Fruit fly (Drosophila melanogaster): Measurements from ENCODE around the gene Ufl1.

The Ufl1 gene

dm6 chr3R:7025241-7025640, 49.0 kb downstream of the Ufl1 start (continued):
- TF ChIP-seq CG6276 (GFP tag; optimal IDR thresholded peaks at IDR 0.05) (no peak), Smox (GFP tag; optimal IDR thresholded peaks at IDR 0.05) (peak; percentile 27), CG3032 (tag; optimal IDR thresholded peaks at IDR 0.05) (no peak), ss (GFP tag; optimal IDR thresholded peaks at IDR 0.05) (peak; percentile 22 to 26), Hr38 (GFP tag; optimal IDR thresholded peaks at IDR 0.05) (no peak), CG11294 (GFP tag; IDR thresholded peaks at IDR 0.05) (no peak), topi (GFP tag; optimal IDR thresholded peaks at IDR 0.05) (peak; percentile 24), Gug (GFP tag; IDR thresholded peaks at IDR 0.05) (no peak), CG7368 (GFP tag; optimal IDR thresholded peaks at IDR 0.05) (no peak), spab (GFP tag; optimal IDR thresholded peaks at IDR 0.05) (peak; percentile 37), CG3919 (GFP tag; optimal IDR thresholded peaks at IDR 0.05) (peak; percentile 51), dsx (GFP tag; optimal IDR thresholded peaks at IDR 0.05; ENCODE audit: poor library complexity, severe bottlenecking) (peak; percentile 50), acj6 (GFP tag; optimal IDR thresholded peaks at IDR 0.05) (peak; percentile 41), pdm3 (GFP tag; optimal IDR thresholded peaks at IDR 0.05) (peak; percentile 32), CG16779 (tag; optimal IDR thresholded peaks at IDR 0.05) (no peak), Sox15 (GFP tag; optimal IDR thresholded peaks at IDR 0.05) (no peak), CG10631 (GFP tag; optimal IDR thresholded peaks at IDR 0.05) (peak; percentile 44), Hr39 (GFP tag; optimal IDR thresholded peaks at IDR 0.05) (peak; percentile 21), Sox102F (GFP tag; optimal IDR thresholded peaks at IDR 0.05) (no peak), Met (GFP tag; optimal IDR thresholded peaks at IDR 0.05) (peak; percentile 35), CG6163 (GFP tag; IDR thresholded peaks at IDR 0.05) (no peak), salr (GFP tag; optimal IDR thresholded peaks at IDR 0.05) (peak in 1 of 2 experiments; percentile 21), Ets96B (tag; optimal IDR thresholded peaks at IDR 0.05) (peak; percentile 61), CG6808 (GFP tag; optimal IDR thresholded peaks at IDR 0.05) (peak; percentile 62), Hr4 (GFP tag; optimal IDR thresholded peaks at IDR 0.05) (no peak), achi (GFP tag; optimal IDR thresholded peaks at IDR 0.05) (peak; percentile 46), fd85E (GFP tag; optimal IDR thresholded peaks at IDR 0.05) (no peak), CG1621 (tag; optimal IDR thresholded peaks at IDR 0.05) (peak; percentile 39), net (GFP tag; optimal IDR thresholded peaks at IDR 0.05) (peak; percentile 13), CG6792 (GFP tag; optimal IDR thresholded peaks at IDR 0.05) (no peak), CG9139 (GFP tag; optimal IDR thresholded peaks at IDR 0.05) (no peak), OdsH (GFP tag; optimal IDR thresholded peaks at IDR 0.05) (peak; percentile 32), CG8632 (GFP tag; optimal IDR thresholded peaks at IDR 0.05) (no peak), CG8319 (GFP tag; optimal IDR thresholded peaks at IDR 0.05) (no peak), dac (GFP tag; optimal IDR thresholded peaks at IDR 0.05) (no peak), Lpt (GFP tag; optimal IDR thresholded peaks at IDR 0.05) (no peak), CG4318 (GFP tag; optimal IDR thresholded peaks at IDR 0.05) (peak; percentile 10)

- TF ChIP-seq Gug (GFP tag; IDR thresholded peaks at IDR 0.05) (no peak; the same call in none of the 2 replicates), CG11902 (GFP tag; optimal IDR thresholded peaks at IDR 0.05) (no peak), Eip93F (GFP tag; optimal IDR thresholded peaks at IDR 0.05) (no peak), cyc (GFP tag; optimal IDR thresholded peaks at IDR 0.05) (peak; percentile 46), CG7368 (GFP tag; optimal IDR thresholded peaks at IDR 0.05) (peak; percentile 13), topi (GFP tag; optimal IDR thresholded peaks at IDR 0.05) (peak; percentile 69), lz (GFP tag; optimal IDR thresholded peaks at IDR 0.05) (peak; percentile 82), fkh (GFP tag; optimal IDR thresholded peaks at IDR 0.05) (no peak), Ets96B (tag; optimal IDR thresholded peaks at IDR 0.05) (peak; percentile 75), Sox14 (GFP tag; optimal IDR thresholded peaks at IDR 0.05) (peak; percentile 90), CG16779 (tag; optimal IDR thresholded peaks at IDR 0.05) (peak; percentile 28), fd85E (GFP tag; optimal IDR thresholded peaks at IDR 0.05) (no peak), CG6808 (GFP tag; optimal IDR thresholded peaks at IDR 0.05) (peak; percentile 24), CG31627 (GFP tag; optimal IDR thresholded peaks at IDR 0.05) (peak; percentile 82), CG3032 (tag; optimal IDR thresholded peaks at IDR 0.05) (peak; percentile 61), CG11294 (GFP tag; IDR thresholded peaks at IDR 0.05) (no peak), fd59A (GFP tag; optimal IDR thresholded peaks at IDR 0.05) (peak; percentile 86), net (GFP tag; optimal IDR thresholded peaks at IDR 0.05) (peak; percentile 64), vri (GFP tag; optimal IDR thresholded peaks at IDR 0.05) (peak; percentile 79), CG3919 (GFP tag; optimal IDR thresholded peaks at IDR 0.05) (peak; percentile 61), CG4318 (GFP tag; optimal IDR thresholded peaks at IDR 0.05) (peak; percentile 32), ss (GFP tag; optimal IDR thresholded peaks at IDR 0.05) (peak; percentile 78 to 87), pdm3 (GFP tag; optimal IDR thresholded peaks at IDR 0.05) (peak; percentile 80), CG10669 (GFP tag; optimal IDR thresholded peaks at IDR 0.05) (peak; percentile 52), CG8632 (GFP tag; optimal IDR thresholded peaks at IDR 0.05) (peak; percentile 70), Sox15 (GFP tag; optimal IDR thresholded peaks at IDR 0.05) (peak; percentile 59), dsx (GFP tag; optimal IDR thresholded peaks at IDR 0.05; ENCODE audit: poor library complexity, severe bottlenecking) (peak; percentile 85), svp (GFP tag) (peak; percentile 73), dac (GFP tag; optimal IDR thresholded peaks at IDR 0.05) (peak; percentile 15), CG15336 (GFP tag; IDR thresholded peaks at IDR 0.05) (no peak)
Observed at dm6 chr3R:7024574-7024973, 49.7 kb downstream of the Ufl1 start.

All from whole organism, prepupa.